Worm (Caenorhabditis elegans): ENCODE results near the gene frpr-15.

Gene frpr-15

DNA sequence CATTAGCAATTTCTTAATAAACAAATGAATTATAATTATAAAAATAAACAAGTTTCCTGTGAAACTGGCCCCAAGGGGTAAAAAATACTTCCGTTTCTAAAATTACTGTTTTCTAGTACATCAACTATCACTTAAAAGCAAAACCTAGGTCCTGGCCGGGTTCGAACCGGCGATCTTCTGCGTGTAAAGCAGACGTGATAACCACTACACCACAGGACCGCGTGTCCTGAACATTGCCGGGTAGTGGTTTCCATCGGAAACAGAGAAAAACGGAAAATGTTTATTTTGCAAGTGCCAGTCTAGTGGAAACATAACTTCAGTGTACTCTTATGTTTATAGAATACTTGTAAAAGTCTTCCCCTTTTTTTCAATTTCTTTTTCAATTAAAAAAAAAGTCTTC is 3.3 kb downstream of the frpr-15 start:
- TF ChIP-seq C38D4.7 (GFP tag; optimal IDR thresholded peaks at IDR 0.05) (no peak), ceh-6 (GFP tag; optimal IDR thresholded peaks at IDR 0.05) (no peak), T23F11.4 (GFP tag; optimal IDR thresholded peaks at IDR 0.05) (no peak), tbx-2 (tag; optimal IDR thresholded peaks at IDR 0.05) (no peak), fax-1 (tag; optimal IDR thresholded peaks at IDR 0.05) (no peak), pat-9 (tag; optimal IDR thresholded peaks at IDR 0.05) (no peak), eyg-1 (tag; optimal IDR thresholded peaks at IDR 0.05) (no peak), pag-3 (tag; optimal IDR thresholded peaks at IDR 0.05; ENCODE audit: borderline replicate concordance) (no peak), ceh-45 (GFP tag; IDR thresholded peaks at IDR 0.05) (no peak), zip-5 (tag; optimal IDR thresholded peaks at IDR 0.05) (no peak), hlh-30 (tag; optimal IDR thresholded peaks at IDR 0.05; ENCODE audit: insufficient read depth) (no peak)

DNA sequence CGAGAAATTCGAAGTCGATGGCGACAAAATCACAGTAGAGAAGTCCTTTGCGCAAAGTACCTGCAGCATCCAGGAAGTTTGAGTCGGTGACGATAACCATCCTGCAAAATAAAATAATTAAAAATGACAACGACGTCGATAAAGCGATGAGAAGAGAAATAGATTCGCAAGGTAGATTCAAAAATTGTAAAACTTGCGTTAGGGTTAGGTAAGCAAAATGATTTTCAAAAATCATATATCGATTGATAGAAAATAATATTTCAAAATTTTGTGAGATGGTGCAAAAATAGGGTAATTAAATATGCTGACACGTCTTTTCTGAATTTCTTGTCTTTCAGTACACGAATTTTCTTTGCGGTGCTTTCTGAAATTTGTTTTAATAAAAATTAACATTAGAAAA is 15.2 kb downstream of the frpr-15 start, which contains the start of gene parn-1:
Gene parn-1 (minus strand): TSS at position 101 of the 400 bp plus-strand sequence.
- no peak for TF ChIP-seq ceh-24 (tag; optimal IDR thresholded peaks at IDR 0.05)
- no peak for TF ChIP-seq tbx-2 (tag; optimal IDR thresholded peaks at IDR 0.05)
- TF ChIP-seq ref-2 (tag; optimal IDR thresholded peaks at IDR 0.05) = no peak
- TF ChIP-seq nhr-232 (tag; optimal IDR thresholded peaks at IDR 0.05) = no peak
- TF ChIP-seq ceh-30 (tag; optimal IDR thresholded peaks at IDR 0.05) = no peak
- no peak for TF ChIP-seq ceh-9 (tag; optimal IDR thresholded peaks at IDR 0.05)
- no peak for TF ChIP-seq hlh-6 (tag; optimal IDR thresholded peaks at IDR 0.05)
- TF ChIP-seq lim-6 (tag; optimal IDR thresholded peaks at IDR 0.05) = no peak
- TF ChIP-seq ttx-3 (tag; optimal IDR thresholded peaks at IDR 0.05) = no peak
- no peak for TF ChIP-seq nhr-11 (tag; optimal IDR thresholded peaks at IDR 0.05)
- no peak for TF ChIP-seq che-1 (tag; optimal IDR thresholded peaks at IDR 0.05)
- no peak for TF ChIP-seq eyg-1 (tag; optimal IDR thresholded peaks at IDR 0.05)
- TF ChIP-seq F13H6.1 (tag; optimal IDR thresholded peaks at IDR 0.05) = no peak
- no peak for TF ChIP-seq dmd-4 (tag; optimal IDR thresholded peaks at IDR 0.05; ENCODE audit: borderline replicate concordance)
- TF ChIP-seq unc-3 (GFP tag; conservative IDR thresholded peaks at IDR 0.05) = no peak
- no peak for TF ChIP-seq unc-3 (tag; optimal IDR thresholded peaks at IDR 0.05)
- no peak for TF ChIP-seq sdc-2 (tag; optimal IDR thresholded peaks at IDR 0.05)
- no peak for TF ChIP-seq Y22D7AL.16 (tag; optimal IDR thresholded peaks at IDR 0.05)
- TF ChIP-seq zip-5 (tag; optimal IDR thresholded peaks at IDR 0.05) = no peak

DNA sequence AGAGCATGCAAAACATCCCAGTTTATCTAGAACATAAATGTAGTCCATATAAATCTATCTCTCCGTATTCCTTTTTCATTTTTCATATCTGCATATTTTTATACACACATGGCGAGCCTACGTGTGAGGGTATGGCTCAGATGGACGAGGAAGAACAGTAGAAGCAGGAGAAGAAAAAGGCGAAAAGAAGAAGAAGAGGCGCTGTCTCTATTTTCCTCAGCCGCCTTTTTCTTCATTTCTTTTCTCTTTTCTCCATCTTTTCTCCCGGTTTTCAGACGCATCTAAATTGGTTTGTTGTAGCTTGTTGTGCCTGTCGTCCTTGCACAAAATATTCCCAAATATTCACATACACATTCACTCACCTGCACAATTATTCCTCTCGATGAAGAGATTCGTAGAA is 16.1 kb downstream of the frpr-15 start, which contains the start of gene K10C8.4:
Gene K10C8.4 (plus strand): TSS at position 301 of the 400 bp plus-strand sequence.
- TF ChIP-seq ceh-22 (tag; optimal IDR thresholded peaks at IDR 0.05) = no peak
- TF ChIP-seq unc-55 (GFP tag; optimal IDR thresholded peaks at IDR 0.05) = no peak
- no peak for TF ChIP-seq ceh-18 (tag; optimal IDR thresholded peaks at IDR 0.05)
- no peak for TF ChIP-seq lin-11 (tag; optimal IDR thresholded peaks at IDR 0.05)
- no peak for TF ChIP-seq ama-1 (optimal IDR thresholded peaks at IDR 0.05)
- no peak for TF ChIP-seq lim-6 (tag; optimal IDR thresholded peaks at IDR 0.05)
- no peak for TF ChIP-seq ceh-31 (tag; optimal IDR thresholded peaks at IDR 0.05)
- no peak for TF ChIP-seq tbx-7 (tag; optimal IDR thresholded peaks at IDR 0.05)
- TF ChIP-seq unc-86 (tag; optimal IDR thresholded peaks at IDR 0.05) = no peak
- TF ChIP-seq ceh-30 (tag; optimal IDR thresholded peaks at IDR 0.05) = no peak
- no peak for TF ChIP-seq ceh-48 (tag; optimal IDR thresholded peaks at IDR 0.05)
- no peak for TF ChIP-seq K02D7.2 (tag; optimal IDR thresholded peaks at IDR 0.05)
- TF ChIP-seq ceh-45 (GFP tag; IDR thresholded peaks at IDR 0.05) = no peak
- no peak for TF ChIP-seq pat-9 (tag; optimal IDR thresholded peaks at IDR 0.05)
- no peak for TF ChIP-seq hlh-6 (tag; optimal IDR thresholded peaks at IDR 0.05)
- no peak for TF ChIP-seq zip-5 (tag; optimal IDR thresholded peaks at IDR 0.05)
- no peak for TF ChIP-seq ceh-19 (GFP tag; optimal IDR thresholded peaks at IDR 0.05)
- TF ChIP-seq hlh-8 (tag; optimal IDR thresholded peaks at IDR 0.05) = no peak
- TF ChIP-seq C38D4.7 (GFP tag; optimal IDR thresholded peaks at IDR 0.05) = no peak
- no peak for TF ChIP-seq hlh-15 (tag; optimal IDR thresholded peaks at IDR 0.05)
